Fruit fly (Drosophila melanogaster): Measurements from ENCODE around the gene Shal.

Shal gene

dm6 chr3L:19552136-19552773 lies 32.1 kb downstream of the Shal start, which contains the start of the genes Ltn1 and CG9300:
Gene Ltn1, minus strand, starts transcription at chr3L:19552290.
Gene CG9300, plus strand, starts transcription at chr3L:19552420.
- TF ChIP-seq noc (tag; optimal IDR thresholded peaks at IDR 0.05) = no peak

dm6 chr3L:19544810-19545209 lies 39.6 kb downstream of the Shal start, which contains the start of the genes CG46435 and Rcd7:
Gene CG46435, plus strand, starts transcription at chr3L:19545110.
Gene Rcd7, plus strand, starts transcription at chr3L:19545110.
- no peak for TF ChIP-seq noc (tag; optimal IDR thresholded peaks at IDR 0.05)

- TF ChIP-seq noc (tag; optimal IDR thresholded peaks at IDR 0.05) = no peak
Observed at dm6 chr3L:19544105-19544504, 40.3 kb downstream of the Shal start, which contains the start of the genes CG46434 and Dred. Gene CG46434, minus strand, starts transcription at chr3L:19544205. Gene Dred, minus strand, starts transcription at chr3L:19544205.

dm6 chr3L:19532443-19532842 lies 51.9 kb downstream of the Shal start, which contains the start of gene Cpr76Bd:
Gene Cpr76Bd, plus strand, starts transcription at chr3L:19532743.
- no peak for TF ChIP-seq noc (tag; optimal IDR thresholded peaks at IDR 0.05)

- no peak for TF ChIP-seq noc (tag; optimal IDR thresholded peaks at IDR 0.05)
Observed at dm6 chr3L:19528547-19528946, 55.8 kb downstream of the Shal start.

dm6 chr3L:19525736-19526135 lies 58.6 kb downstream of the Shal start:
- no peak for TF ChIP-seq noc (tag; optimal IDR thresholded peaks at IDR 0.05)

dm6 chr3L:19524690-19525089 lies 59.7 kb downstream of the Shal start:
- no peak for TF ChIP-seq noc (tag; optimal IDR thresholded peaks at IDR 0.05)

- no peak for TF ChIP-seq noc (tag; optimal IDR thresholded peaks at IDR 0.05)
Observed at dm6 chr3L:19521093-19521492, 63.3 kb downstream of the Shal start.

- no peak for TF ChIP-seq noc (tag; optimal IDR thresholded peaks at IDR 0.05)
Observed at dm6 chr3L:19520645-19521044, 63.7 kb downstream of the Shal start, which contains the start of gene Cpr76Bc. Gene Cpr76Bc, plus strand, starts transcription at chr3L:19520945.

- no peak for TF ChIP-seq noc (tag; optimal IDR thresholded peaks at IDR 0.05)
Observed at dm6 chr3L:19519349-19519748, 65.0 kb downstream of the Shal start, which contains the start of gene Cpr76Bb. Gene Cpr76Bb, plus strand, starts transcription at chr3L:19519649.

- TF ChIP-seq noc (tag; optimal IDR thresholded peaks at IDR 0.05) = no peak
Observed at dm6 chr3L:19518232-19518631, 66.1 kb downstream of the Shal start, which contains the start of gene Cpr76Ba. Gene Cpr76Ba, minus strand, starts transcription at chr3L:19518332.
